Worm (Caenorhabditis elegans): Measurements from ENCODE around the gene srbc-12.

ce11 chrV:826097-826496, 23.5 kb upstream of the srbc-12 start, which contains the start of gene F41H8.2:
- TF ChIP-seq nhr-232 (tag; optimal IDR thresholded peaks at IDR 0.05) (no peak), pat-9 (tag; optimal IDR thresholded peaks at IDR 0.05) (no peak), ahr-1 (tag; optimal IDR thresholded peaks at IDR 0.05) (no peak), pha-2 (tag; optimal IDR thresholded peaks at IDR 0.05) (no peak), pha-4 (tag; optimal IDR thresholded peaks at IDR 0.05) (no peak), sdc-2 (tag; optimal IDR thresholded peaks at IDR 0.05) (no peak)

Data from whole organism, late embryonic.